Fruit fly (Drosophila melanogaster): ENCODE results near the gene APP-BP1.

APP-BP1 gene

DNA sequence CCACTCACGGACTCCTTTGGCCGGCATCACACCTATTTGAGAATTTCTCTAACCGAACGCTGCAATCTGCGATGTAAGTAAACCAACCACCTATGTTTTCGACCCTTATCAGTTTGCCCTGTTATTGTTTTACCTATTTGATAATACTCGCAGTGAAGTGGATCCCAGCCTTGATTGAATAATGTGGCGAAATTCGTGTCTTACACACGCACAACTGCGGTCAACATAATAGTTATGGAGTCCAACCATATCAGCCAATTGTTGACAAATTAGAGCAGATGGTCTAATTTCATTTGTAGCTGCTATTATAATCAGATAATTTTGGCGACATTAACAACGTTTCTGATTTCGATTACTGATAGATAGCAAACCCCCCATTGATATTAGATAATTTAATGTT lies 27.2 kb upstream of the APP-BP1 start:
- TF ChIP-seq CG8478 (optimal IDR thresholded peaks at IDR 0.05): no peak
- TF ChIP-seq Dll (optimal IDR thresholded peaks at IDR 0.05): no peak
- TF ChIP-seq psq (optimal IDR thresholded peaks at IDR 0.05): no peak
- TF ChIP-seq usp (GFP tag; optimal IDR thresholded peaks at IDR 0.05): no peak
- no peak for TF ChIP-seq EcR (GFP tag; optimal IDR thresholded peaks at IDR 0.05)
- TF ChIP-seq pan (optimal IDR thresholded peaks at IDR 0.05): no peak

DNA sequence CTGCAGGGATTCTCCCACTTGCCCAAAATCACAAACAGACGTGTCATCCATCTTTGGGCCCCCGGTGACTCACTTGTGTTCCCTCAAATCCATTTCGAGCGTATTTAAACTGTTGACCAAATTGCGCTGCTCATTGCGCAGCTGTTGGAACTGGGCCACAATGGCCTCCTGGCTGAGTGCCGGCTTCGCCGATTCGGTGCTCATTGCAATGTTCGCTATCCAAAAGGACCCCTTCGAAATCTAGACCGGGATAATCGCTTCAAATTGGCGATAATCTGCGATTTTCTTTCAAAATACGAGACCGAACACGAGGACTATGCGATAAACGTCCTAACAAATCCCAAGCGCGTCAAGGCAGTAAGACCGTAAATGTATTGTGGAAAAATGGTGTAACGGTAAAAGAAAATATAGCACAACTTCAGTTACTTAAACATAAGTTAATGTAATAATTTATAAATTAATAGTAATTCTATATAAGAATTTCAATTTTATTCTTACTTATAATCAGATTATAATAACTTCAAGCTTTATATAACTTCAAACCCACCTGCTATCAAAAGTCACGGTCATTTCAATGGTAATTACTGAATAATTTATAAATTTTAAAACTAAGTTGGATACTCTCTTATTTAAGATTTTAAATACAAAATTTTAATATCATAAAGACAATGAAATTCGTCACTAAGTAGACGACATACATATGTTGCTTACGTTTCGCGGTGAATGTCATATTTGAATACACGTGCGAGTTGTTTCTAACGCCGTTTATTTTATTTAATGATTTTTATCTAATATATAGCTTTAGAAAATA lies 24.0 kb upstream of the APP-BP1 start, which contains the start of the genes Pfdn2 and Noc1:
Gene Pfdn2 (minus strand): TSS at position 346 of the 811 bp plus-strand sequence.
Gene Noc1 (plus strand): TSS at position 727 of the 811 bp plus-strand sequence.
- TF ChIP-seq Dll (optimal IDR thresholded peaks at IDR 0.05): no peak
- no peak for TF ChIP-seq EcR (GFP tag; optimal IDR thresholded peaks at IDR 0.05)
- no peak for TF ChIP-seq psq (optimal IDR thresholded peaks at IDR 0.05)
- TF ChIP-seq pan (optimal IDR thresholded peaks at IDR 0.05): no peak
- TF ChIP-seq usp (GFP tag; optimal IDR thresholded peaks at IDR 0.05): no peak
- no peak for TF ChIP-seq CG8478 (optimal IDR thresholded peaks at IDR 0.05)

DNA sequence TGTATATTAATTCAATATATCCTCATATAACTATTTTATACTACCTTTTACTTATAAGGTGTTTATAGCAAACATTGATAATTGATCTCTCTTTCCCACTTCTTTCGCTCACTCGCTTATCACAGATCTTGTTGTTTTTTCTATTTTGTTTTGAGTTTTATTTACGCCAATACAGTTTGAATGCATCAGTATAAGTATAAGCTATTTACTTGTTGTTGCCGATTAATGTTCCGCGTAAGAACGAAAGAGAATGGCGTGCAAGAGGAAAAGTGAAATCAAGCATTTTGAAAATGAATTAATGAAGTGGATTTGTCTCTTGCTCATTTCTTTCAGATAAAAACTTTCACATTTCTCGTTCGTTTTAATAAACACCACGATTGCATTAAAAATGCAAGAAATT lies 14.6 kb upstream of the APP-BP1 start:
- no peak for TF ChIP-seq Dll (optimal IDR thresholded peaks at IDR 0.05)
- no peak for TF ChIP-seq pan (optimal IDR thresholded peaks at IDR 0.05)
- no peak for TF ChIP-seq EcR (GFP tag; optimal IDR thresholded peaks at IDR 0.05)
- no peak for TF ChIP-seq usp (GFP tag; optimal IDR thresholded peaks at IDR 0.05)
- no peak for TF ChIP-seq psq (optimal IDR thresholded peaks at IDR 0.05)

DNA sequence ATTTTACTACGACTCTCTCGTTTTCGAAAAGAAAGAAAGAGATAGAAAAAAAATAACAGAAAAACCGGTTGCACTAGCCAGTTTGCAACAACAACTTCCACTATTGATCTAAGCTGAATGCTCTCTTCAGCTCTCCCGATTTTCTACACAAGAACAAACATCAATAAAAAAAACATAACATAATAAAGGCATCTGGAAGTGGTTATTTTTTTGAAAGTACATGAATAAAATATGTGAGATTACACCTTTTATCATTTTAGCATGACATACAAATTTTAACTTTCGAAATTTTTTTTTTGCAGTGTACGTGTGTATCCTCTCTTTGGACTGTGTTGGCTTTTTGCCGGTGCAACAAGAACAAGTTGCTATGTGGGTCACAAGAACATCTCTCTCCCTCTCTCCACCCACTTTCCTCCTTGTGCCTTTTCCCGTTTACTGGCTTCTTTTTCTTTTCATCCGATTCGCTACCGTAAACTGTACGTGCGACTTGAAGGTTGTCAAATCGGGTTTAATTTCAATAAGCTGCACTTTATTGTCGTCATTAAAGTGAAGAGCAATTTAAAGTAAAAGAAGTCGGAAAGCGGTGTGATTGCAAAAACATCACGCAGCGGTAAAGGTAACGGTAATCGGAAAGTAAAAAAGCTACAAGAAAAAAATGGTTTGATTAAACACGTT lies 13.5 kb upstream of the APP-BP1 start:
- TF ChIP-seq usp (GFP tag; optimal IDR thresholded peaks at IDR 0.05) (no peak), psq (optimal IDR thresholded peaks at IDR 0.05) (no peak), Dll (optimal IDR thresholded peaks at IDR 0.05) (no peak), pan (optimal IDR thresholded peaks at IDR 0.05) (no peak), CG8478 (optimal IDR thresholded peaks at IDR 0.05) (no peak), EcR (GFP tag; optimal IDR thresholded peaks at IDR 0.05) (no peak)

DNA sequence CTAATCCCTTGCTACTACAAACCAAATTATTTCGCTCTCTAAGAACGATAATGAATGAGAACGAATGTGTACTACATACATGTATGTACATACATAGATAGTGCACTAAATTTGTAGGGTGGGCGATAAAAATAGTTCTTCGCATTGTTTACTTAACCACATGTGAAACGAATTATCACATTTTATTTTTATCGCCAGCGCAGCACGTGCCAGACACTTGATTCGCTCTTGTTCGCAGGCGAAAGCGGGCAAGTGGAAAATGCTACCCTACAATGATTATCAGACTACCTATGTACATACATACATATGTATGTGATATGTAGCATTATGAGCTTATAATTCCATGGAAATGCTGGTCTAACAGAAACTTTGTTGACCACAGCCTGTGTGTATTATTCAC lies 12.4 kb upstream of the APP-BP1 start:
- TF ChIP-seq usp (GFP tag; optimal IDR thresholded peaks at IDR 0.05) (no peak), pan (optimal IDR thresholded peaks at IDR 0.05) (no peak), psq (optimal IDR thresholded peaks at IDR 0.05) (no peak), CG8478 (optimal IDR thresholded peaks at IDR 0.05) (no peak), Dll (optimal IDR thresholded peaks at IDR 0.05) (no peak), EcR (GFP tag; optimal IDR thresholded peaks at IDR 0.05) (no peak)

DNA sequence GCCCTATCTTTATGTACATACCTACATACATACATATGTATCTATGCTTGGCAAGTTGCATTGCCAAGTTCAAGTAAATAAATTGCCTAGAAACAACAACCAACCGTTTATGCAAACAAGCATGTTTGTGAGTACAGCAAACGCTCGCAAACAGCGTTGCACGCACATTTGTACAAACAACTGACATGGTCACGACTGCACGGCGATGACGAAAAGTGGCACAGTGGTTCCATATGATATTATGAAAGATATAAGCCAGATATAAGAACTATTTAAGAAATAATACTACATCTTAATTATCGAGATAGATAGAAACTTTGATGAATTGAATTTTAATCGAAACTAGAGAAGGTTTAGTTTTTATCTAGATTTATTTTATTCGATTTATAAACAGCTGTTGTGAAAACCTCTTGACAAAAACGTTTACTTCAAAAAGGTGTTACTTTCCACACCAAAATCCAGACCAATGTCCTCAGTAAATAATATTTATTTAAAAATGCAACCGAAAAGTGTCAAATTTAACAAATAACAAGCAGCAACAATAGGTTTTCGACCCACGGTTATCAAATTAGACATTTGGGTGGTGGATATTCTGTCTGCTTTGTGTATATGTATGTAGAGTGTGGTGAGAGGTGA lies 8.3 kb upstream of the APP-BP1 start:
- TF ChIP-seq usp (GFP tag; optimal IDR thresholded peaks at IDR 0.05): no peak
- TF ChIP-seq EcR (GFP tag; optimal IDR thresholded peaks at IDR 0.05): no peak
- TF ChIP-seq CG8478 (optimal IDR thresholded peaks at IDR 0.05): no peak
- no peak for TF ChIP-seq Dll (optimal IDR thresholded peaks at IDR 0.05)
- no peak for TF ChIP-seq pan (optimal IDR thresholded peaks at IDR 0.05)
- TF ChIP-seq psq (optimal IDR thresholded peaks at IDR 0.05): no peak

DNA sequence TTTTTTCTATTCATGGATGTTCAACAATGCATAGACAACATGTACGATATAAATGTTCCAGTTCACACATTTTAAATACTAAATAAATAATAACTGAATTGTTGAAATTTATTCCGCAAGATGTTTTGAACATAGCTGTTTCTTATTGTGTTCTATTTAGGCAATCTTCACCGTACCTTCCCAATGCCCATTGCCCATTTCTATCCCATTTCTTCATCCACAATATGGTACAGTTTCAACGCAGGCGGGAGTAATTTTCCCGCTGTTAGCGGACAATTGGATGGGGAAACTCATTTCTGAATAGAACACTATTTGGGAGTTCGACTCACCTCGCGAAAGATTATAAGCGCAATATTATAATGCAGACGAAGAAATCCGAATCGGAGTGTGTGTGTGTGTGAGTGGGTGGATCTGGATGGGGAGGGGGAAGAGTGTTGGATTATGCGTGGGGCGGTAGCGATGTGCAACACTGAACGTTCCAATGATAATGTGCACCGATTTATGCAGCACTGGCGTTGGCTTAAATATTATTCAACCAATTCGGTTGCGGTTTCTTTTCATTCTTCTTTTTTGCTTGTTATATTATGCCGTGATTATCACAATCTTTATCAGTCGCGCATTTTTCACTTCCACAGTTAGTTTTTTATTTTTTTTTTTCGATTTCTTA lies 6.1 kb upstream of the APP-BP1 start:
- TF ChIP-seq pan (optimal IDR thresholded peaks at IDR 0.05) (no peak), usp (GFP tag; optimal IDR thresholded peaks at IDR 0.05) (no peak)

DNA sequence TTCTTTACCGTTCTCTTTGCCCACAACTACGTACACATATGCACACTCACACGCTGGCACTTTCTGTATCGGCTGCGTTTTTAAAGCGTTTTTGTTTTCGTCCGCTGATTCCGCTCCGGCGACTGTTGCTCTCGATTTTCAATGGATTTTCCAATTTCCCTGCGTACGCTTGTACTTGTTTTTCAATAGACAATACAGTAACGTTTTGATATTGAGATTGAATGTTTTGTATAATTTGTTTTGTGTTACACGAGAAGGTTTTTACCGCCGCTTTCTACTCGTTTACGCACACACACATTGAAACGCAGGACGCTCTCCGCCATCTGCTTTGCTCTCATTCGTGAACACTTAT lies 5.6 kb upstream of the APP-BP1 start:
- TF ChIP-seq pan (optimal IDR thresholded peaks at IDR 0.05) (no peak), Dll (optimal IDR thresholded peaks at IDR 0.05) (no peak), CG8478 (optimal IDR thresholded peaks at IDR 0.05) (no peak), psq (optimal IDR thresholded peaks at IDR 0.05) (no peak), usp (GFP tag; optimal IDR thresholded peaks at IDR 0.05) (no peak), EcR (GFP tag; optimal IDR thresholded peaks at IDR 0.05) (no peak)

DNA sequence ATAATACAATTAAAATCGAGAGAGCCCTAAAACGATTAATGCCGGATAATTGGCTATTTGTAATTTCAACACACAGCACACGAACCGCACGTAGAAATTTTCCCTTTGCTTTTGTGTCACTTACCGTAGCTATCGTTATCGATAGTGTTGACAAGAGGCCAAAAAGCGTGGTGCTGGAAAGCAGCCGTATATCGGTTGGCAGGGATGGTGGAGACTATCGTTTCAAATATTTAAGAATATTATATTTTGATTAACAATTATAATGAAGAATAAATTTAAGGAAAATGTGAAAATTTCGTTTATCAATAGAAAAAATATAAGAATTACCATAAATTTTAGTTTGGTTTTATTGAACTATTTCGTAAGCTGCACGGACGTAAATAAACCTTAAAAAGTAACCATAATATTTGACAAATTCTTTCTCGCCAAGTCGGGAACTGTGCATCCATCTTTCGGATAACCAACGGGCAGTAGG lies 5.1 kb upstream of the APP-BP1 start, which contains the start of gene JIL-1:
Gene JIL-1 (minus strand): TSS at position 148 of the 475 bp plus-strand sequence.
- TF ChIP-seq EcR (GFP tag; optimal IDR thresholded peaks at IDR 0.05) (no peak), usp (GFP tag; optimal IDR thresholded peaks at IDR 0.05) (no peak), pan (optimal IDR thresholded peaks at IDR 0.05) (no peak), Dll (optimal IDR thresholded peaks at IDR 0.05) (no peak), psq (optimal IDR thresholded peaks at IDR 0.05) (no peak), CG8478 (optimal IDR thresholded peaks at IDR 0.05) (no peak)

DNA sequence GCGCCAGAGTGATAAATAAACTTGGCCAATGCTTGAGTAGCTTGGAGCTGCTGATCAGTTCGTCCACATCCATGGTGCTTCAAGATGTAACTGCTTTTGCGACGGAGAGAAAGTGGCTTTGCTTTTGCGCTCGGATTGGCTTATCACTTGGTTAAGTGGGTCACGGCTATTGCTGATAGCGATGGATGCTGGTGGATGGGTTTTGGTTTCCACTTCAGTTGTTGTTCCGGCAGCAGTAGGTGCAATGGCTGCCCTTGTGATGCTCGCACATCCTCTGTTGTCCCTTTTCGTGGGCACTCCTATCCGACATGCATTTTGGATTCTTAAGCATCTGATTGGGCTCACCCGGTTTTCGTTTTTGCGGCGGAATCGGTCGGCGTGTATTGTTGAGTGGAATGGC lies 3.9 kb upstream of the APP-BP1 start:
- no peak for TF ChIP-seq Dll (optimal IDR thresholded peaks at IDR 0.05)
- no peak for TF ChIP-seq CG8478 (optimal IDR thresholded peaks at IDR 0.05)
- no peak for TF ChIP-seq EcR (GFP tag; optimal IDR thresholded peaks at IDR 0.05)
- no peak for TF ChIP-seq pan (optimal IDR thresholded peaks at IDR 0.05)
- TF ChIP-seq usp (GFP tag; optimal IDR thresholded peaks at IDR 0.05): no peak
- TF ChIP-seq psq (optimal IDR thresholded peaks at IDR 0.05): no peak

DNA sequence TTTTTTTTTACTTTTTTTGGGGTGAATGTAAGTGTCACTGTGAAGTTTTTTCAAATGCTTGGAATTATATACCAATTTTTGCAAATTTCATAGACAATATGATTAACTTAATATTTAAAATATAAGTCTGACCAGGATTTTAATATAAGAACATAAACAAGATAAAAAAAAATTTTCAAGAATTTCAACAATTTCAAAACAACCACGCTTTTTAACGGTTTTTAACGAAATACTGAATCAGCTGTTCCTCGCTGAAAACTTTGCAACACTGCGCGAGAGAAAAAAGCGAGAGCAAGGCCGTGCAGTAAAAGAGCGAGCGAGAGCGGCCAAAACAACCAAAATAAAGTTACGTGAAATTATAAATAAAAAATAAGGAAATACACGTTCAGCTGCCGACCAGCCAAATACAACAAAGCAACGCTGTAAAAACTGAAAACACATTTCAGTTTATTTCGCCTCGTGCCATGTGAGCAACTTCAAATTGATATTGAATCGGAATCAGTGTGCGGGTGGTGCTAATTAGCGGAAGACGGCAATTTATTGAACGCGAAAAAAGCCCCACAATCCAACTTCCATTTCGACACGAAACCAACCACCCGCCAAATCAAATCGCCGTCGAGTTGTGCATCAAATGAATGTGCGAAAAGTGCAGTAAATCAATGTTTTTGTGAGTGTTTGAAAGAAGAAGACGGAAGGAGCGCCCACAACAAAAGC lies 1.9 kb upstream of the APP-BP1 start, which contains the start of the genes CG46439, Iyd and CG33947:
Gene CG46439 (minus strand): TSS at position 51 of the 714 bp plus-strand sequence.
Gene Iyd (minus strand): TSS at position 51 of the 714 bp plus-strand sequence.
Gene CG33947 (plus strand): TSS at position 302 of the 714 bp plus-strand sequence.
- TF ChIP-seq Dll (optimal IDR thresholded peaks at IDR 0.05) (no peak), EcR (GFP tag; optimal IDR thresholded peaks at IDR 0.05) (no peak), psq (optimal IDR thresholded peaks at IDR 0.05) (no peak), pan (optimal IDR thresholded peaks at IDR 0.05) (no peak), usp (GFP tag; optimal IDR thresholded peaks at IDR 0.05) (no peak), CG8478 (optimal IDR thresholded peaks at IDR 0.05) (no peak)
